Fruit fly (Drosophila melanogaster): ENCODE measurements around the gene FucTD.
A peak's percentile ranks its signal among the peaks of the same experiment; 100 is the strongest.

- TF ChIP-seq Jra (GFP tag; optimal IDR thresholded peaks at IDR 0.05) = no peak
- no peak for TF ChIP-seq Abd-B (GFP tag; optimal IDR thresholded peaks at IDR 0.05)
- TF ChIP-seq Sp1 (GFP tag; optimal IDR thresholded peaks at IDR 0.05) = no peak
- TF ChIP-seq lola (GFP tag; optimal IDR thresholded peaks at IDR 0.05) = no peak
- no peak for TF ChIP-seq pan (optimal IDR thresholded peaks at IDR 0.05)
- no peak for TF ChIP-seq Hr78 (GFP tag; optimal IDR thresholded peaks at IDR 0.05)
- no peak for TF ChIP-seq CG32264 (GFP tag; optimal IDR thresholded peaks at IDR 0.05)
- peak; percentile 25 for TF ChIP-seq rgr (GFP tag; optimal IDR thresholded peaks at IDR 0.05)
- no peak for TF ChIP-seq Myc (optimal IDR thresholded peaks at IDR 0.05)
- no peak for TF ChIP-seq dmrt93B (GFP tag; optimal IDR thresholded peaks at IDR 0.05)
- no peak for TF ChIP-seq GATAd (GFP tag; optimal IDR thresholded peaks at IDR 0.05)
- no peak for TF ChIP-seq psq (GFP tag; optimal IDR thresholded peaks at IDR 0.05)
- no peak for TF ChIP-seq N (GFP tag; optimal IDR thresholded peaks at IDR 0.05)
These were observed 34.9 kb downstream of the FucTD start for dm6 chr3L:1450940-1451339.
